Worm (Caenorhabditis elegans): Measurements from ENCODE around the gene atg-18.

ce11 chrV:8588079-8588478 is 43.0 kb downstream of the atg-18 start, which contains the start of gene C10B5.3:
- no peak for TF ChIP-seq flt-1 (GFP tag; IDR thresholded peaks at IDR 0.05)
- TF ChIP-seq ama-1 (optimal IDR thresholded peaks at IDR 0.05), result no peak
- no peak for TF ChIP-seq B0310.2 (tag; optimal IDR thresholded peaks at IDR 0.05)
- TF ChIP-seq scrt-1 (GFP tag; IDR thresholded peaks at IDR 0.05), result no peak
- no peak for TF ChIP-seq tbx-11 (GFP tag; IDR thresholded peaks at IDR 0.05)
- TF ChIP-seq pes-1 (GFP tag; IDR thresholded peaks at IDR 0.05), result no peak
- no peak for TF ChIP-seq tbx-37 (GFP tag; conservative IDR thresholded peaks at IDR 0.05)
- no peak for TF ChIP-seq hmbx-1 (tag; optimal IDR thresholded peaks at IDR 0.05)
- TF ChIP-seq F13C5.2 (tag; optimal IDR thresholded peaks at IDR 0.05), result no peak
- TF ChIP-seq sea-1 (GFP tag; conservative IDR thresholded peaks at IDR 0.05), result no peak
- TF ChIP-seq ceh-13 (GFP tag; optimal IDR thresholded peaks at IDR 0.05), result no peak
- no peak for TF ChIP-seq ceh-36 (tag; optimal IDR thresholded peaks at IDR 0.05)

Measured in whole organism, early embryonic.